Fruit fly (Drosophila melanogaster) whole organism, adult: ENCODE measurements around the gene gcm.

Experiments
- CG11617 ChIP-seq: fragments of 200-800 bp; sonication (Bioruptor generic); optimal IDR thresholded peaks from 2 replicates; lab custom pipeline; 2017; ENCODE audit warnings: mild to moderate bottlenecking, missing biosample characterization, missing genetic modification reagents, missing genetic modification characterization
- CG12768 ChIP-seq: fragments of 200-800 bp; sonication (Bioruptor generic); optimal IDR thresholded peaks from 2 replicates; lab custom pipeline; 2017; ENCODE audit warnings: missing biosample characterization, missing genetic modification characterization, mild to moderate bottlenecking, moderate library complexity, missing genetic modification reagents
- CG14711 ChIP-seq: fragments of 200-800 bp; sonication (Bioruptor generic); optimal IDR thresholded peaks from 2 replicates; lab custom pipeline; 2018; ENCODE audit warnings: missing biosample characterization, mild to moderate bottlenecking, missing genetic modification characterization, moderate library complexity
- CG1620 ChIP-seq: fragments of 200-800 bp; sonication (Bioruptor generic); optimal IDR thresholded peaks from 2 replicates; lab custom pipeline; 2016; ENCODE audit warnings: missing biosample characterization, missing genetic modification characterization
- CG33017 ChIP-seq: fragments of 200-800 bp; sonication (Bioruptor generic); optimal IDR thresholded peaks from 2 replicates; lab custom pipeline; 2018; ENCODE audit warnings: missing biosample characterization, mild to moderate bottlenecking, missing genetic modification characterization, moderate library complexity
- CG5204 ChIP-seq: fragments of 200-800 bp; sonication (Bioruptor generic); optimal IDR thresholded peaks from 2 replicates; lab custom pipeline; 2016; ENCODE audit warnings: missing biosample characterization, missing genetic modification characterization
- CG7045 ChIP-seq: fragments of 200-800 bp; sonication (Bioruptor generic); optimal IDR thresholded peaks from 2 replicates; lab custom pipeline; 2017; ENCODE audit warnings: missing biosample characterization, mild to moderate bottlenecking, missing genetic modification characterization
- CG7101 ChIP-seq: fragments of 200-800 bp; sonication (Bioruptor generic); optimal IDR thresholded peaks from 2 replicates; lab custom pipeline; 2018; ENCODE audit warnings: missing biosample characterization, mild to moderate bottlenecking, missing genetic modification characterization, moderate library complexity
- Clk ChIP-seq: fragments of 200-800 bp; sonication (Bioruptor generic); optimal IDR thresholded peaks from 2 replicates; lab custom pipeline; 2017; ENCODE audit warnings: missing biosample characterization, missing genetic modification characterization
- Crg-1 ChIP-seq: fragments of 200-800 bp; sonication (Bioruptor generic); optimal IDR thresholded peaks from 2 replicates; lab custom pipeline; 2016; ENCODE audit warnings: missing biosample characterization, missing genetic modification characterization
- Hr96 ChIP-seq: fragments of 200-800 bp; sonication (Bioruptor generic); optimal IDR thresholded peaks from 2 replicates; lab custom pipeline; 2016; ENCODE audit warnings: missing biosample characterization, missing genetic modification characterization
- Mnt ChIP-seq: fragments of 200-800 bp; sonication (Bioruptor generic); optimal IDR thresholded peaks from 2 replicates; lab custom pipeline; 2016; ENCODE audit warnings: missing biosample characterization, mild to moderate bottlenecking, missing genetic modification characterization
- bab1 ChIP-seq: fragments of 200-800 bp; sonication (Bioruptor generic); optimal IDR thresholded peaks from 3 replicates; lab custom pipeline; 2019; ENCODE audit warnings: missing biosample characterization, mild to moderate bottlenecking, missing genetic modification characterization, moderate library complexity
- cic ChIP-seq: fragments of 200-800 bp; sonication (Bioruptor generic); optimal IDR thresholded peaks from 2 replicates; lab custom pipeline; 2017; ENCODE audit warnings: missing biosample characterization, mild to moderate bottlenecking, missing genetic modification characterization, moderate library complexity
- cnc ChIP-seq, 2 experiments: fragments of >200 bp; optimal IDR thresholded peaks; 2 replicates each; lab custom pipeline; 2017
- kay ChIP-seq: fragments of 200-800 bp; sonication (Bioruptor generic); peaks from one replicate; lab custom pipeline; 2016; ENCODE audit warnings: missing biosample characterization, missing genetic modification characterization, borderline replicate concordance
- ovo ChIP-seq: fragments of 200-800 bp; sonication (Bioruptor generic); optimal IDR thresholded peaks from 2 replicates; lab custom pipeline; 2016; ENCODE audit warnings: missing biosample characterization, missing genetic modification characterization
- pad ChIP-seq: fragments of 200-800 bp; sonication (Bioruptor generic); optimal IDR thresholded peaks from 3 replicates; lab custom pipeline; 2017; ENCODE audit warnings: missing biosample characterization, missing genetic modification characterization, mild to moderate bottlenecking, moderate library complexity, missing genetic modification reagents
- tj ChIP-seq: fragments of 200-800 bp; sonication (Bioruptor generic); optimal IDR thresholded peaks from 3 replicates; lab custom pipeline; 2017; ENCODE audit warnings: missing biosample characterization, mild to moderate bottlenecking, missing genetic modification characterization, moderate library complexity
- toe ChIP-seq: fragments of 200-800 bp; sonication (Bioruptor generic); optimal IDR thresholded peaks from 2 replicates; lab custom pipeline; 2016; ENCODE audit warnings: missing biosample characterization, missing genetic modification characterization

The gcm gene

dm6 chr2L:9543871-9544270 lies 37.7 kb downstream of the gcm start, which contains the start of gene CG13113:
CG13113 (plus strand) TSS chr2L:9544171.
- TF ChIP-seq cnc (optimal IDR thresholded peaks at IDR 0.05; lab: Kevin White, UChicago) (no peak), CG1620 (GFP tag; lab: Kevin White, UChicago) (no peak), Hr96 (GFP tag; lab: Kevin White, UChicago) (no peak), Clk (GFP tag; lab: Kevin White, UChicago) (no peak), tj (GFP tag; lab: Kevin White, UChicago) (no peak), cic (GFP tag; lab: Kevin White, UChicago) (no peak), toe (no peak), CG5204 (no peak), CG7101 (tag; lab: Kevin White, UChicago) (no peak), pad (GFP tag; lab: Kevin White, UChicago) (no peak), CG11617 (GFP tag; lab: Kevin White, UChicago) (no peak), CG7045 (no peak), CG14711 (tag; lab: Kevin White, UChicago) (no peak), kay (GFP tag; lab: Kevin White, UChicago) (no peak), Mnt (GFP tag; lab: Kevin White, UChicago) (no peak), Crg-1 (GFP tag; lab: Kevin White, UChicago) (no peak), CG33017 (tag; lab: Kevin White, UChicago) (no peak), ovo (GFP tag; lab: Kevin White, UChicago) (no peak), CG12768 (GFP tag; lab: Kevin White, UChicago) (no peak), bab1 (GFP tag; lab: Kevin White, UChicago) (no peak)

- TF ChIP-seq ovo (GFP tag; lab: Kevin White, UChicago) (no peak), toe (no peak), pad (GFP tag; lab: Kevin White, UChicago) (no peak), Clk (GFP tag; lab: Kevin White, UChicago) (no peak), CG11617 (GFP tag; lab: Kevin White, UChicago) (no peak), tj (GFP tag; lab: Kevin White, UChicago) (no peak), CG7101 (tag; lab: Kevin White, UChicago) (no peak), CG14711 (tag; lab: Kevin White, UChicago) (no peak), cic (GFP tag; lab: Kevin White, UChicago) (no peak), kay (GFP tag; lab: Kevin White, UChicago) (no peak), CG5204 (no peak), CG12768 (GFP tag; lab: Kevin White, UChicago) (no peak), cnc (optimal IDR thresholded peaks at IDR 0.05; lab: Kevin White, UChicago) (no peak)
Measured at dm6 chr2L:9542578-9542977, 39.0 kb downstream of the gcm start, which contains the start of gene Cpr30B. Cpr30B (plus strand) TSS chr2L:9542878.

dm6 chr2L:9539988-9540573 lies 41.5 kb downstream of the gcm start, which contains the start of gene CG17855:
CG17855 (plus strand) TSS chr2L:9540523.
- peak; percentile 40 for TF ChIP-seq bab1 (GFP tag; lab: Kevin White, UChicago)
- TF ChIP-seq ovo (GFP tag; lab: Kevin White, UChicago) = no peak
- peak; percentile 1 for TF ChIP-seq CG14711 (tag; lab: Kevin White, UChicago)

dm6 chr2L:9529858-9530378 lies 51.6 kb downstream of the gcm start:
- TF ChIP-seq pad (GFP tag; lab: Kevin White, UChicago) = no peak
- TF ChIP-seq Mnt (GFP tag; lab: Kevin White, UChicago) = no peak
- peak; percentile 67 for TF ChIP-seq kay (GFP tag; lab: Kevin White, UChicago)
- TF ChIP-seq ovo (GFP tag; lab: Kevin White, UChicago) = no peak
- TF ChIP-seq cnc (optimal IDR thresholded peaks at IDR 0.05; lab: Kevin White, UChicago) = no peak
- TF ChIP-seq Crg-1 (GFP tag; lab: Kevin White, UChicago) = no peak
- TF ChIP-seq CG1620 (GFP tag; lab: Kevin White, UChicago) = no peak
- TF ChIP-seq tj (GFP tag; lab: Kevin White, UChicago) = no peak
- peak; percentile 27 for TF ChIP-seq CG33017 (tag; lab: Kevin White, UChicago)
- no peak for TF ChIP-seq CG5204
- no peak for TF ChIP-seq Clk (GFP tag; lab: Kevin White, UChicago)
- no peak for TF ChIP-seq bab1 (GFP tag; lab: Kevin White, UChicago)
- TF ChIP-seq CG7045 = no peak
- no peak for TF ChIP-seq toe
- TF ChIP-seq CG11617 (GFP tag; lab: Kevin White, UChicago) = peak; percentile 29
- no peak for TF ChIP-seq CG14711 (tag; lab: Kevin White, UChicago)
- peak; percentile 77 for TF ChIP-seq cic (GFP tag; lab: Kevin White, UChicago)
- no peak for TF ChIP-seq Hr96 (GFP tag; lab: Kevin White, UChicago)
- TF ChIP-seq CG7101 (tag; lab: Kevin White, UChicago) = peak; percentile 11
- peak; percentile 26 for TF ChIP-seq CG12768 (GFP tag; lab: Kevin White, UChicago)
